Fruit fly (Drosophila melanogaster) whole organism, wandering third instar larva: ENCODE data around the gene Rsf1.

Experiments used
- Abd-B ChIP-seq: fragments of >200 bp; optimal IDR thresholded peaks from 2 replicates; lab custom pipeline; 2017; ENCODE audit warnings: missing biosample characterization, missing genetic modification characterization
- CG32264 ChIP-seq: fragments of 200-800 bp; sonication (Bioruptor generic); optimal IDR thresholded peaks from 2 replicates; lab custom pipeline; 2016; ENCODE audit warnings: missing biosample characterization, missing genetic modification characterization
- CG9705 ChIP-seq: fragments of 200-800 bp; sonication (Bioruptor generic); optimal IDR thresholded peaks from 2 replicates; lab custom pipeline; 2018; ENCODE audit warnings: missing biosample characterization, mild to moderate bottlenecking, missing genetic modification characterization
- Dif ChIP-seq: fragments of 200-275, 200-300 bp; sonication (Bioruptor generic); optimal IDR thresholded peaks from 2 replicates; lab custom pipeline; 2018; ENCODE audit warnings: missing biosample characterization, missing genetic modification characterization; ENCODE audit not compliant: partially characterized antibody
- GATAd ChIP-seq: sonication (Bioruptor generic); optimal IDR thresholded peaks from 2 replicates; lab custom pipeline; 2016; ENCODE audit warnings: missing biosample characterization, missing genetic modification characterization
- HLH106 ChIP-seq: fragments of 200-800 bp; optimal IDR thresholded peaks from 3 replicates; lab custom pipeline; 2019; ENCODE audit warnings: missing biosample characterization, mild to moderate bottlenecking, missing genetic modification characterization, moderate library complexity
- Hnf4 ChIP-seq: fragments of 200-800 bp; sonication (Bioruptor generic); optimal IDR thresholded peaks from 2 replicates; lab custom pipeline; 2016; ENCODE audit warnings: missing biosample characterization, mild to moderate bottlenecking, missing genetic modification characterization
- Hr78 ChIP-seq: fragments of >200 bp; optimal IDR thresholded peaks from 2 replicates; lab custom pipeline; 2017; ENCODE audit warnings: missing biosample characterization, missing genetic modification characterization
- Hr83 ChIP-seq: fragments of 200-300 bp; sonication (Bioruptor generic); optimal IDR thresholded peaks from 2 replicates; lab custom pipeline; 2016; ENCODE audit warnings: missing biosample characterization, mild to moderate bottlenecking, missing genetic modification characterization, moderate library complexity; ENCODE audit not compliant: poor library complexity, severe bottlenecking
- Jra ChIP-seq: sonication (Bioruptor generic); optimal IDR thresholded peaks from 2 replicates; lab custom pipeline; 2016; ENCODE audit warnings: missing biosample characterization, missing genetic modification characterization
- Mio ChIP-seq: sonication (Bioruptor generic); optimal IDR thresholded peaks from 2 replicates; lab custom pipeline; 2016; ENCODE audit warnings: missing biosample characterization, missing genetic modification characterization
- Myc ChIP-seq: fragments of >200 bp; optimal IDR thresholded peaks from 2 replicates; lab custom pipeline; 2017
- N ChIP-seq: fragments of >200 bp; optimal IDR thresholded peaks from 2 replicates; lab custom pipeline; 2018; ENCODE audit warnings: missing biosample characterization, missing external identifiers, missing genetic modification characterization
- OdsH ChIP-seq: fragments of 200-800 bp; sonication (Bioruptor generic); optimal IDR thresholded peaks from 2 replicates; lab custom pipeline; 2016; ENCODE audit warnings: missing biosample characterization, mild to moderate bottlenecking, missing genetic modification characterization
- Rel ChIP-seq, 2 experiments: fragments of 200-800 bp; sonication (Bioruptor generic) in 1 of 2; optimal IDR thresholded peaks; 2 replicates in 1 of 2; 3 replicates in 1 of 2; lab custom pipeline; 2016 to 2019; ENCODE audit warnings: mild to moderate bottlenecking in 2 of 2, missing biosample characterization in 2 of 2, missing genetic modification characterization in 2 of 2, moderate library complexity in 1 of 2
- Sp1 ChIP-seq: fragments of 200-800 bp; sonication (Bioruptor generic); optimal IDR thresholded peaks from 3 replicates; lab custom pipeline; 2019; ENCODE audit warnings: missing biosample characterization, mild to moderate bottlenecking, missing genetic modification characterization, moderate library complexity
- Vsx2 ChIP-seq: fragments of 200-300, 225-300 bp; sonication (Bioruptor generic); optimal IDR thresholded peaks from 2 replicates; lab custom pipeline; 2018; ENCODE audit warnings: missing biosample characterization, missing genetic modification characterization; ENCODE audit not compliant: partially characterized antibody
- br ChIP-seq: fragments of 200-800 bp; sonication (Bioruptor generic); optimal IDR thresholded peaks from 2 replicates; lab custom pipeline; 2016; ENCODE audit warnings: missing biosample characterization, missing genetic modification characterization
- brk ChIP-seq: fragments of 200-800 bp; sonication (Bioruptor generic); optimal IDR thresholded peaks from 2 replicates; lab custom pipeline; 2016; ENCODE audit warnings: missing biosample characterization, mild to moderate bottlenecking, missing genetic modification characterization
- dmrt93B ChIP-seq: fragments of 200-800 bp; sonication (Bioruptor generic); optimal IDR thresholded peaks from 2 replicates; lab custom pipeline; 2018; ENCODE audit warnings: missing biosample characterization, mild to moderate bottlenecking, missing genetic modification characterization
- dsf ChIP-seq: sonication (Bioruptor generic); optimal IDR thresholded peaks from 2 replicates; lab custom pipeline; 2016; ENCODE audit warnings: missing biosample characterization, missing genetic modification characterization, borderline replicate concordance
- ey ChIP-seq: fragments of 200-800 bp; sonication (Bioruptor generic); optimal IDR thresholded peaks from 2 replicates; lab custom pipeline; 2016; ENCODE audit warnings: missing biosample characterization, missing genetic modification characterization
- foxo ChIP-seq, 2 experiments: fragments of 200-800 bp; sonication (Bioruptor generic); optimal IDR thresholded peaks; 2 replicates in 1 of 2; 3 replicates in 1 of 2; lab custom pipeline; 2016 to 2017; ENCODE audit warnings: missing biosample characterization in 2 of 2, missing genetic modification characterization in 2 of 2
- fru ChIP-seq: fragments of 200-800 bp; sonication (Bioruptor generic); optimal IDR thresholded peaks from 3 replicates; lab custom pipeline; 2016; ENCODE audit warnings: missing biosample characterization, mild to moderate bottlenecking, missing genetic modification characterization
- jim ChIP-seq: fragments of 175-275, 200-325 bp; sonication (Bioruptor generic); optimal IDR thresholded peaks from 2 replicates; lab custom pipeline; 2016; ENCODE audit warnings: missing biosample characterization, mild to moderate bottlenecking, missing genetic modification characterization
- lola ChIP-seq: fragments of >200 bp; optimal IDR thresholded peaks from 2 replicates; lab custom pipeline; 2017; ENCODE audit warnings: missing biosample characterization, missing genetic modification characterization
- psq ChIP-seq: fragments of 200-800 bp; sonication (Bioruptor generic); optimal IDR thresholded peaks from 3 replicates; lab custom pipeline; 2017; ENCODE audit warnings: missing biosample characterization, mild to moderate bottlenecking, missing genetic modification characterization, moderate library complexity
- rgr ChIP-seq: fragments of 200-800 bp; sonication (Bioruptor generic); optimal IDR thresholded peaks from 3 replicates; lab custom pipeline; 2016; ENCODE audit warnings: missing biosample characterization, mild to moderate bottlenecking, missing genetic modification characterization
- sage ChIP-seq: fragments of 200-800 bp; sonication (Bioruptor generic); optimal IDR thresholded peaks from 2 replicates; lab custom pipeline; 2016; ENCODE audit warnings: missing biosample characterization, mild to moderate bottlenecking, missing genetic modification characterization
- sv ChIP-seq: fragments of 200-800 bp; sonication (Bioruptor generic); optimal IDR thresholded peaks from 3 replicates; lab custom pipeline; 2016; ENCODE audit warnings: missing biosample characterization, missing genetic modification characterization
- tai ChIP-seq: sonication (Bioruptor generic); optimal IDR thresholded peaks from 2 replicates; lab custom pipeline; 2016; ENCODE audit warnings: missing biosample characterization, missing genetic modification characterization
- usp ChIP-seq: fragments of >200 bp; optimal IDR thresholded peaks from 2 replicates; lab custom pipeline; 2017; ENCODE audit warnings: missing biosample characterization, missing genetic modification characterization
- woc ChIP-seq: sonication (Bioruptor generic); optimal IDR thresholded peaks from 2 replicates; lab custom pipeline; 2016; ENCODE audit warnings: missing biosample characterization, mild to moderate bottlenecking, missing genetic modification characterization

Rsf1 gene

dm6 chr2L:10291276-10291675, 27.9 kb upstream of the Rsf1 start:
- TF ChIP-seq psq (GFP tag; lab: Kevin White, UChicago) = no peak
- TF ChIP-seq, all 38 proteins: peak for 0

dm6 chr2L:10280772-10281171, 17.4 kb upstream of the Rsf1 start, which contains the start of gene CG34043:
CG34043 (minus strand) TSS chr2L:10280872.
- TF ChIP-seq Mio (no peak), sv (GFP tag; lab: Kevin White, UChicago) (no peak), woc (no peak), Jra (no peak), br (GFP tag; lab: Kevin White, UChicago) (no peak), lola (GFP tag; lab: Kevin White, UChicago) (no peak), dsf (GFP tag; lab: Kevin White, UChicago) (no peak), Myc (lab: Kevin White, UChicago) (no peak), Rel (GFP tag; optimal IDR thresholded peaks at IDR 0.05; lab: Kevin White, UChicago) (no peak), Rel (tag; optimal IDR thresholded peaks at IDR 0.05; lab: Kevin White, UChicago) (no peak), jim (GFP tag; lab: Kevin White, UChicago) (no peak), Abd-B (no peak), HLH106 (tag; lab: Kevin White, UChicago) (no peak), rgr (GFP tag; lab: Kevin White, UChicago) (no peak), tai (GFP tag; lab: Kevin White, UChicago) (no peak), CG9705 (no peak), sage (GFP tag; lab: Kevin White, UChicago) (no peak), GATAd (no peak), CG32264 (GFP tag; lab: Kevin White, UChicago) (no peak), Sp1 (GFP tag; lab: Kevin White, UChicago) (no peak), Vsx2 (GFP tag; lab: Kevin White, UChicago) (no peak)
- TF ChIP-seq, all 38 proteins: peak for 0

- TF ChIP-seq dmrt93B (GFP tag; lab: Kevin White, UChicago) (no peak), CG32264 (GFP tag; lab: Kevin White, UChicago) (no peak), N (GFP tag; lab: Kevin White, UChicago) (no peak), Hr83 (GFP tag; lab: Kevin White, UChicago) (peak; percentile 23), woc (peak; percentile 71)
- TF ChIP-seq, all 38 proteins: peak for 2
Measured at dm6 chr2L:10278658-10279057, 15.3 kb upstream of the Rsf1 start, which contains the start of gene Utx. Utx (minus strand) TSS chr2L:10278811.

dm6 chr2L:10277362-10277761, 14.0 kb upstream of the Rsf1 start:
- no peak for TF ChIP-seq Myc (lab: Kevin White, UChicago)
- peak; percentile 12 for TF ChIP-seq brk (GFP tag; lab: Kevin White, UChicago)
- TF ChIP-seq Hr83 (GFP tag; lab: Kevin White, UChicago) = peak; percentile 74
- no peak for TF ChIP-seq psq (GFP tag; lab: Kevin White, UChicago)
- TF ChIP-seq woc = peak; percentile 27
- TF ChIP-seq GATAd = no peak

DNA sequence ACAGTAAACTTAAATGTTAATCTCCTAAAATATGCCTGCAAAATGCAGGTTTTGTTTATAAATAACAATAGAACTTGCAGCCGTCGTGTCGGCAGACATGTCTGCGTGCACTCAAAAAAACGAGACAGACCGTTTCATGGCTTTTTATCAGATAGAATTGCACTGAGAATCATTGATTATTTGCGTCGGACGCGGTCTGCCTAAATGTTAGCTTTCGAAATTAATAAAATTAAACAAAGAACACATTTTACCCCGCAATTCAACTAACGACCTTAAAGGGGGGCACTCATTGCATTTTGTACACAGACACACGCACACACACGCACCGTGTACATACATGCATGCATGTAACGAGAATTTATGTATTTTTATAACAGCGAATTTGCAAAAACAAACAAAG, 13.5 kb upstream of the Rsf1 start:
- TF ChIP-seq psq (GFP tag; lab: Kevin White, UChicago) (peak; percentile 33), usp (GFP tag; lab: Kevin White, UChicago) (no peak), tai (GFP tag; lab: Kevin White, UChicago) (peak; percentile 52), foxo (GFP tag; optimal IDR thresholded peaks at IDR 0.05; lab: Kevin White, UChicago) (peak; percentile 14 to 54), N (GFP tag; lab: Kevin White, UChicago) (peak; percentile 9), fru (GFP tag; lab: Kevin White, UChicago) (no peak), Mio (no peak), ey (GFP tag; lab: Kevin White, UChicago) (peak; percentile 66), Dif (GFP tag; lab: Kevin White, UChicago) (no peak), woc (no peak), Hnf4 (GFP tag; lab: Kevin White, UChicago) (peak; percentile 58), br (GFP tag; lab: Kevin White, UChicago) (no peak), lola (GFP tag; lab: Kevin White, UChicago) (no peak), OdsH (GFP tag; lab: Kevin White, UChicago) (peak; percentile 60), CG9705 (no peak), dmrt93B (GFP tag; lab: Kevin White, UChicago) (no peak), Hr78 (no peak), rgr (GFP tag; lab: Kevin White, UChicago) (no peak), Jra (peak; percentile 40), sv (GFP tag; lab: Kevin White, UChicago) (no peak), jim (GFP tag; lab: Kevin White, UChicago) (no peak), Sp1 (GFP tag; lab: Kevin White, UChicago) (no peak)
- TF ChIP-seq, all 38 proteins: peak for 8
